Fruit fly (Drosophila melanogaster) whole organism, embryonic: Measurements from ENCODE around the gene Dredd.
A peak's percentile ranks its signal among the peaks of the same experiment; 100 is the strongest.

Experiments used
- Blimp-1 ChIP-seq: fragments of 200-800 bp; sonication (Bioruptor generic); optimal IDR thresholded peaks from 3 replicates; lab custom pipeline; 2018; ENCODE audit warnings: missing biosample characterization, missing genetic modification characterization, mild to moderate bottlenecking, moderate library complexity, missing genetic modification reagents
- BtbVII ChIP-seq: fragments of 200-800 bp; sonication (Bioruptor generic); optimal IDR thresholded peaks from 3 replicates; lab custom pipeline; 2017; ENCODE audit warnings: missing biosample characterization, mild to moderate bottlenecking, missing genetic modification characterization
- CG10321 ChIP-seq: fragments of 200-800 bp; sonication (Bioruptor generic); IDR thresholded peaks from 2 replicates; pipeline ENCODE4 v1.3.6; 2022; ENCODE audit warnings: missing biosample characterization, missing genetic modification characterization
- CG1233 ChIP-seq: fragments of 200-800 bp; sonication (Bioruptor generic); optimal IDR thresholded peaks from 4 replicates; lab custom pipeline; 2018; ENCODE audit warnings: missing biosample characterization, mild to moderate bottlenecking, missing genetic modification characterization
- CG12769 ChIP-seq: fragments of 200-800 bp; sonication (Bioruptor generic); optimal IDR thresholded peaks from 2 replicates; lab custom pipeline; 2019; ENCODE audit warnings: missing biosample characterization, mild to moderate bottlenecking, missing genetic modification characterization, moderate library complexity
- CG13287 ChIP-seq: fragments of 200-800 bp; sonication (Bioruptor generic); IDR thresholded peaks from 2 replicates; pipeline ENCODE4 v1.3.6; 2022; ENCODE audit warnings: missing biosample characterization, missing genetic modification characterization; ENCODE audit not compliant: partially characterized antibody
- CG14014 ChIP-seq: fragments of 200-800 bp; sonication (Bioruptor generic); IDR thresholded peaks from 2 replicates; pipeline ENCODE4 v1.3.6; 2022; ENCODE audit warnings: missing biosample characterization, missing genetic modification characterization
- CG15479 ChIP-seq: fragments of 200-800 bp; sonication (Bioruptor generic); optimal IDR thresholded peaks from 3 replicates; lab custom pipeline; 2019; ENCODE audit warnings: missing biosample characterization, mild to moderate bottlenecking, missing genetic modification characterization, moderate library complexity
- CG1832 ChIP-seq: fragments of 200-800 bp; sonication (Bioruptor generic); optimal IDR thresholded peaks from 2 replicates; lab custom pipeline; 2017; ENCODE audit warnings: missing biosample characterization, mild to moderate bottlenecking, missing genetic modification characterization, inconsistent platforms
- CG2129 ChIP-seq: fragments of 200-800 bp; sonication (Bioruptor generic); IDR thresholded peaks from 2 replicates; pipeline ENCODE4 v1.3.6; 2022; ENCODE audit warnings: missing biosample characterization, missing genetic modification characterization; ENCODE audit not compliant: partially characterized antibody
- CG3065 ChIP-seq: fragments of 200-800 bp; sonication (Bioruptor generic); optimal IDR thresholded peaks from 2 replicates; lab custom pipeline; 2016; ENCODE audit warnings: missing biosample characterization, missing genetic modification characterization
- CG32767 ChIP-seq: fragments of 200-800 bp; sonication (Bioruptor generic); IDR thresholded peaks from 2 replicates; pipeline ENCODE4 v1.3.6; 2022; ENCODE audit warnings: missing biosample characterization, missing genetic modification characterization
- CG33213 ChIP-seq: fragments of 200-800 bp; sonication (Bioruptor generic); optimal IDR thresholded peaks from 3 replicates; lab custom pipeline; 2016; ENCODE audit warnings: missing biosample characterization, missing genetic modification characterization
- CG34224 ChIP-seq: fragments of 200-800 bp; sonication (Bioruptor generic); IDR thresholded peaks from 3 replicates; pipeline ENCODE4 v1.3.6; 2022; ENCODE audit warnings: missing biosample characterization, missing genetic modification characterization; ENCODE audit not compliant: partially characterized antibody
- CG4360 ChIP-seq: fragments of 200-800 bp; sonication (Bioruptor generic); IDR thresholded peaks from 2 replicates; pipeline ENCODE4 v1.3.6; 2022; ENCODE audit warnings: missing biosample characterization, missing genetic modification characterization
- CG4707 ChIP-seq: fragments of 200-800 bp; sonication (Bioruptor generic); optimal IDR thresholded peaks from 2 replicates; lab custom pipeline; 2018; ENCODE audit warnings: missing biosample characterization, mild to moderate bottlenecking, missing genetic modification characterization, moderate library complexity
- CG7928 ChIP-seq: fragments of 200-800 bp; sonication (Bioruptor generic); optimal IDR thresholded peaks from 2 replicates; lab custom pipeline; 2017; ENCODE audit warnings: missing biosample characterization, mild to moderate bottlenecking, missing genetic modification characterization
- CG8290 ChIP-seq, 3 experiments: fragments of 200-800 bp; sonication (Bioruptor generic); optimal IDR thresholded peaks; 2 replicates each; lab custom pipeline; 2016 to 2019; ENCODE audit warnings: missing biosample characterization in 3 of 3, missing genetic modification characterization in 3 of 3, mild to moderate bottlenecking in 2 of 3, moderate library complexity in 1 of 3
- CG8478 ChIP-seq: fragments of >200 bp; optimal IDR thresholded peaks from 2 replicates; lab custom pipeline; 2018
- CTCF ChIP-seq: fragments of 200-800 bp; sonication (Bioruptor generic); optimal IDR thresholded peaks from 2 replicates; lab custom pipeline; 2017; ENCODE audit warnings: missing biosample characterization, mild to moderate bottlenecking, missing genetic modification characterization, moderate library complexity
- E2f2 ChIP-seq: fragments of 200-800 bp; sonication (Bioruptor generic); IDR thresholded peaks from 2 replicates; pipeline ENCODE4 v1.3.6; 2022; ENCODE audit warnings: missing biosample characterization, missing genetic modification characterization
- HLHmδ ChIP-seq: fragments of 200-800 bp; sonication (Bioruptor generic); optimal IDR thresholded peaks from 2 replicates; lab custom pipeline; 2018; ENCODE audit warnings: missing biosample characterization, mild to moderate bottlenecking, missing genetic modification characterization, moderate library complexity
- Lhr ChIP-seq: fragments of 200-800 bp; sonication (Bioruptor generic); optimal IDR thresholded peaks from 3 replicates; lab custom pipeline; 2017; ENCODE audit warnings: mild to moderate bottlenecking, missing biosample characterization, missing genetic modification reagents, missing genetic modification characterization
- MBD-R2 ChIP-seq: fragments of 200-800 bp; sonication (Bioruptor generic); IDR thresholded peaks from 2 replicates; pipeline ENCODE4 v1.3.6; 2022; ENCODE audit warnings: missing biosample characterization, missing genetic modification characterization
- Myb ChIP-seq: fragments of 200-800 bp; sonication (Bioruptor generic); optimal IDR thresholded peaks from 2 replicates; lab custom pipeline; 2016; ENCODE audit warnings: missing biosample characterization, missing genetic modification characterization
- Oli ChIP-seq: fragments of 200-800 bp; sonication (Bioruptor generic); optimal IDR thresholded peaks from 2 replicates; lab custom pipeline; 2018; ENCODE audit warnings: missing biosample characterization, mild to moderate bottlenecking, missing genetic modification characterization, moderate library complexity
- Opbp ChIP-seq: fragments of 200-800 bp; sonication (Bioruptor generic); IDR thresholded peaks from 3 replicates; pipeline ENCODE4 v1.3.6; 2022; ENCODE audit warnings: missing biosample characterization, missing genetic modification characterization; ENCODE audit not compliant: partially characterized antibody
- Trl ChIP-seq, 3 experiments: fragments of >200 bp in 2 of 3; fragments of 200-800 bp in 1 of 3; sonication (Bioruptor generic) in 1 of 3; optimal IDR thresholded peaks; 2 replicates in 1 of 3; 3 replicates in 2 of 3; lab custom pipeline; 2016 to 2017; ENCODE audit warnings: missing biosample characterization in 1 of 3, missing genetic modification characterization in 1 of 3
- amos ChIP-seq: fragments of 200-800 bp; sonication (Bioruptor generic); IDR thresholded peaks from 2 replicates; pipeline ENCODE4 v1.3.6; 2022; ENCODE audit warnings: missing biosample characterization, missing genetic modification characterization; ENCODE audit not compliant: partially characterized antibody
- ato ChIP-seq: fragments of 200-800 bp; sonication (Bioruptor generic); IDR thresholded peaks from 2 replicates; pipeline ENCODE4 v1.3.6; 2022; ENCODE audit warnings: missing biosample characterization, missing genetic modification characterization; ENCODE audit not compliant: partially characterized antibody
- crol ChIP-seq: fragments of 200-800 bp; sonication (Bioruptor generic); IDR thresholded peaks from 2 replicates; pipeline ENCODE4 v1.3.6; 2022; ENCODE audit warnings: missing biosample characterization, missing genetic modification characterization
- dm ChIP-seq: fragments of 200-800 bp; sonication (Bioruptor generic); optimal IDR thresholded peaks from 3 replicates; lab custom pipeline; 2016; ENCODE audit warnings: missing biosample characterization, missing genetic modification characterization
- exex ChIP-seq: fragments of 200-800 bp; sonication (Bioruptor generic); optimal IDR thresholded peaks from 4 replicates; lab custom pipeline; 2018; ENCODE audit warnings: missing biosample characterization, mild to moderate bottlenecking, missing genetic modification characterization, moderate library complexity
- h ChIP-seq: fragments of >200 bp; optimal IDR thresholded peaks from 2 replicates; lab custom pipeline; 2017
- luna ChIP-seq: fragments of 200-800 bp; sonication (Bioruptor generic); optimal IDR thresholded peaks from 2 replicates; lab custom pipeline; 2016; ENCODE audit warnings: missing biosample characterization, missing genetic modification characterization
- nerfin-1 ChIP-seq: fragments of 200-800 bp; sonication (Bioruptor generic); optimal IDR thresholded peaks from 3 replicates; lab custom pipeline; 2019; ENCODE audit warnings: missing biosample characterization, mild to moderate bottlenecking, missing genetic modification characterization, moderate library complexity
- peb ChIP-seq: fragments of 200-800 bp; sonication (Bioruptor generic); IDR thresholded peaks from 2 replicates; pipeline ENCODE4 v1.3.6; 2022; ENCODE audit warnings: missing biosample characterization, missing genetic modification characterization
- pzg ChIP-seq: fragments of 200-800 bp; sonication (Bioruptor generic); optimal IDR thresholded peaks from 3 replicates; lab custom pipeline; 2018; ENCODE audit warnings: missing biosample characterization, mild to moderate bottlenecking, missing genetic modification characterization, moderate library complexity
- sens ChIP-seq: fragments of 200-800 bp; sonication (Bioruptor generic); peaks from one replicate; lab custom pipeline; 2016; ENCODE audit warnings: missing biosample characterization, missing genetic modification characterization
- slp2 ChIP-seq: fragments of 200-800 bp; sonication (Bioruptor generic); optimal IDR thresholded peaks from 2 replicates; lab custom pipeline; 2016; ENCODE audit warnings: missing biosample characterization, missing genetic modification characterization
- sr ChIP-seq: fragments of 200-800 bp; sonication (Bioruptor generic); IDR thresholded peaks from 3 replicates; pipeline ENCODE4 v1.3.6; 2022; ENCODE audit warnings: missing biosample characterization, missing genetic modification characterization

Gene Dredd

DNA sequence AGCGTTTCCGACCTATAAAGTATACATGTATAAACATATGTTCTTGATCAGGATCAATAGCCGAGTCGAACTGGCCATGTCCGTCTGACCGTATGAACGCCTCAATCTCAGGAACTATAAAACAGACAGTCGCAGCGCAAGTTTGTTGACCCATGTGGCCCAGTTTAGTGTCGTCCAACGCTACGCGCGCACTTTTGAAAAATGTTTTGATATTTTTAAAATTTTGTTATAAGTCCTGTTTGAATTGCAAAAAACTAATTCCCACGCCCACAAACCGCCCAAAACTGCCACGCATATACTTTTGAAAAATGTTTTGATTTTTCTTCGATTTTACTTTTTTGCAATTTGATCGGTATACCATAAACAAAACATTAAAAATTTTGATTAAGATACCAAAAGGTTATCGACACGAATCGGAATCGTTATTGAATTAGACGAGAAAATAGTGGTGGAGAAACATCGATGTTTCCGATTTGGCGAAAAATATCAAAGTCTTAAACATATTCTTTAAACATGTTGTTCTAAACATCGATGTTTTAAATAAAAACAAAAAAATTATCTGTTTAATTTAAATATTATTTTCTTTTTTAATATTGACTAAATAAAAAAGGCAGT is 11.2 kb upstream of the Dredd start (continued):
- TF ChIP-seq Lhr (GFP tag; lab: Kevin White, UChicago) = no peak
- TF ChIP-seq crol (GFP tag; lab: Robert Waterston, UW) = no peak
- no peak for TF ChIP-seq Trl (optimal IDR thresholded peaks at IDR 0.05; lab: Kevin White, UChicago)
- TF ChIP-seq Trl (GFP tag; optimal IDR thresholded peaks at IDR 0.05; lab: Kevin White, UChicago) = no peak
- no peak for TF ChIP-seq CG8290 (GFP tag; optimal IDR thresholded peaks at IDR 0.05; lab: Kevin White, UChicago)
- no peak for TF ChIP-seq CG8290 (tag; optimal IDR thresholded peaks at IDR 0.05; lab: Kevin White, UChicago)

DNA sequence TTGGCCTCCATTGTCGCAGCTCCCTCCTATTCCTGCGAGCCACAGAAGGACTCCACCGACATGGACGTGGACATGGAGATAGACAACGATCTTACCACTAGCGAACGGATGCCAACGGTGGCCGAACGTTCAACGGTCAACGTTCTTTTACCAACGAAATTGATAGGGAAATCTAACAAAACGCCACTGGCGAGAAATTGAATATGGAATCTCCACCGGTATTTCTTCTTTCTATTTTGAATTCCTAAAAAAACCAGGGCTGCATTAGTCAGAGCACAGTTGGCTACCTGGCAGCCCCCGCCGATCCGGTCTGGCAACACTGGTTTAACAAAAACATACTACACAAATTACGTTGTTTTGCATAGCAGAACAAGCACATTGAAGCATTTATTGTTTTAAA is 9.1 kb upstream of the Dredd start, which contains the start of gene CG13367:
Gene CG13367, plus strand, starts transcription at position 301 of the 400 bp plus-strand sequence.
- peak; percentile 49 for TF ChIP-seq CG7928 (GFP tag; lab: Kevin White, UChicago)
- 0 out of 2 replicates have a peak, but pooled peaks have one; percentile 10 for TF ChIP-seq MBD-R2 (GFP tag; lab: Robert Waterston, UW)

DNA sequence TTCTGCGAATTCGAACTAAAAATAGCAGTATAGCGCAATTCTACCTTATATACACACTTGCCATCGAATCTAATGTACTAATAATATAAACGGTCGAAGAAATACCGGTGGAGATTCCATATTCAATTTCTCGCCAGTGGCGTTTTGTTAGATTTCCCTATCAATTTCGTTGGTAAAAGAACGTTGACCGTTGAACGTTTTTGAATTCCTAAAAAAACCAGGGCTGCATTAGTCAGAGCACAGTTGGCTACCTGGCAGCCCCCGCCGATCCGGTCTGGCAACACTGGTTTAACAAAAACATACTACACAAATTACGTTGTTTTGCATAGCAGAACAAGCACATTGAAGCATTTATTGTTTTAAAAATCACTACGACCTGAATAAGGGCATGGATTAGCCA is 8.6 kb upstream of the Dredd start:
- TF ChIP-seq CG7928 (GFP tag; lab: Kevin White, UChicago) = peak; percentile 41
- peak; percentile 82 for TF ChIP-seq Myb (GFP tag; lab: Kevin White, UChicago)
- peak; percentile 48; the same call in 1 of the 2 replicates for TF ChIP-seq CG13287 (GFP tag; lab: Robert Waterston, UW)
- peak; percentile 28; the same call in 1 of the 3 replicates for TF ChIP-seq Opbp (GFP tag; lab: Robert Waterston, UW)
- peak; percentile 37; the same call in 1 of the 2 replicates for TF ChIP-seq amos (GFP tag; lab: Robert Waterston, UW)
- TF ChIP-seq E2f2 = peak; percentile 62
- TF ChIP-seq MBD-R2 (GFP tag; lab: Robert Waterston, UW) = peak; percentile 10; the same call in 1 of the 2 replicates
- TF ChIP-seq, all 482 proteins: peak for 7; not testable (repeated sequence) for 475

DNA sequence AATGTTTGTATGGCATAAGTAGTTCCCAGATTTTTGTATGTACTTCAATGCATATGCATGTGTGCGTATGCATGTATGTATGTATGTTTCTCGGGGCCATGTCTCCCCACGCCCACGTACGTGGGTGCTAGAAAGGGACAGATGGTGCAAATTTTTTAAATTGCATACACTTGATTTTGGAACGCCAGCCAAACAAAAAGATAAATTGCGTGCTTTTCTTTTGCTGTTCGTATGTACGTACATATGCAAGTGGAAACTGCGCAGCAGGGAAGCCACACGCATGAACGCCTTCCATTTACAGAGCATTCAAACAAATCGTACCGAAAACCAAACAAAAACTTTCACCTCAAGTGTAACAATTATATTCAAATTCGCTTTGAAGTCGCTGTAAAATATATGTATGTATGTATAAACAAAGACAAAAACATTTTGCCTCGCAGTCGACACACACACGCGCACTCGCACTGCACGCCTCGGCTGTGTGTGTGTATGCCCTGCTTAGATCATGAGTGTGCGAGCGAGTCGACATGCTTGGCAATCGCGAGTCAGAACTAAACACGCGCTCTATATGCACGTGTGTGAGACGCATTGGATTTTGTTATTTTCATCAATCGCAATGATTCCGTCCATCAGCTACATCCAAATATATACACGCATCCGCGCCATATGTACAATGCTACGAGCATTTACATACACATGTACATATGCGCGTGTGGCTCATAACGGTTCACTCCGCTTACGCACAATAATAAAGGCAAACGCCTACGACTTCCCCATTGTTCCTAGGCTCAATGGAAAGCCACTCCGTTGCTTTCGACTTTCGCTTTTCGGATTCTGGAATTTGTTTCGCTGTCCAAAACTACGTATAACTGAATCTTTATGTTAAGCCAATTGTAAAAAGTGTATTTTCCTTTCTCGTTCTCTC is 1.5 kb upstream of the Dredd start:
- TF ChIP-seq Oli (tag; lab: Kevin White, UChicago) = no peak
- TF ChIP-seq CG10321 (GFP tag; lab: Robert Waterston, UW) = peak; percentile 79
- peak; percentile 86 for TF ChIP-seq sens (GFP tag; lab: Kevin White, UChicago)
- no peak for TF ChIP-seq CG4360
- no peak for TF ChIP-seq CG14014 (GFP tag; lab: Robert Waterston, UW)
- peak; percentile 82 for TF ChIP-seq Blimp-1 (GFP tag; lab: Kevin White, UChicago)
- TF ChIP-seq CG15479 (GFP tag; lab: Kevin White, UChicago) = peak; percentile 63
- no peak for TF ChIP-seq CG2129 (GFP tag; lab: Robert Waterston, UW)
- TF ChIP-seq exex = no peak
- TF ChIP-seq sr (GFP tag; lab: Robert Waterston, UW) = peak; percentile 76; the same call in 2 of the 3 replicates
- TF ChIP-seq HLHmδ (GFP tag; lab: Kevin White, UChicago) = peak; percentile 53
- TF ChIP-seq CG33213 = no peak
- TF ChIP-seq peb (GFP tag; lab: Robert Waterston, UW) = no peak
- TF ChIP-seq CG32767 (GFP tag; lab: Robert Waterston, UW) = 0 out of 2 replicates have a peak, but pooled peaks have one; percentile 39
- TF ChIP-seq nerfin-1 (tag; lab: Kevin White, UChicago) = no peak
- no peak for TF ChIP-seq CG4707
- TF ChIP-seq CG1233 = no peak
- no peak for TF ChIP-seq luna (GFP tag; lab: Kevin White, UChicago)
- no peak for TF ChIP-seq h (lab: Kevin White, UChicago)
- TF ChIP-seq pzg (GFP tag; lab: Kevin White, UChicago) = peak; percentile 0
- TF ChIP-seq CG34224 (GFP tag; lab: Robert Waterston, UW) = 0 out of 3 replicates have a peak, but pooled peaks have one; percentile 11
- TF ChIP-seq CG1832 = peak; percentile 53
- TF ChIP-seq BtbVII = no peak
- no peak for TF ChIP-seq slp2 (GFP tag; lab: Kevin White, UChicago)
- TF ChIP-seq CTCF (GFP tag; lab: Kevin White, UChicago) = peak; percentile 4
- TF ChIP-seq CG8478 (lab: Kevin White, UChicago) = peak; percentile 83
- TF ChIP-seq CG12769 = peak; percentile 40
- TF ChIP-seq dm (GFP tag; lab: Kevin White, UChicago) = peak; percentile 77
- TF ChIP-seq CG3065 = no peak
- no peak for TF ChIP-seq ato (GFP tag; lab: Robert Waterston, UW)
